Worm (Caenorhabditis elegans) whole organism, early embryonic: ENCODE data around the gene rom-1.
"Not testable (repeated sequence)": the region's sequence is repeated elsewhere in the genome, so short reads cannot be mapped to it uniquely, and the experiment has no call there.

ENCODE experiments used
- B0310.2 ChIP-seq: sonication (generic microtip); optimal IDR thresholded peaks from 2 replicates; lab custom pipeline; 2016; ENCODE audit warnings: mild to moderate bottlenecking, missing genetic modification characterization, missing compliant biosample characterization
- aly-1 ChIP-seq: sonication (generic microtip); optimal IDR thresholded peaks from 2 replicates; lab custom pipeline; 2016; ENCODE audit warnings: missing genetic modification characterization, missing compliant biosample characterization
- ama-1 ChIP-seq: fragments of 150-350 bp; optimal IDR thresholded peaks from 2 replicates; lab custom pipeline; 2014
- ceh-36 ChIP-seq: sonication (generic microtip); optimal IDR thresholded peaks from 2 replicates; lab custom pipeline; 2016; ENCODE audit warnings: missing genetic modification characterization, inconsistent platforms, missing compliant biosample characterization
- scrt-1 ChIP-seq: fragments of 200-800 bp; sonication (Bioruptor generic); IDR thresholded peaks from 2 replicates; pipeline ENCODE4 v1.3.6; 2022; ENCODE audit warnings: missing genetic modification characterization, missing compliant biosample characterization
- tbx-11 ChIP-seq: fragments of 200-800 bp; sonication (Bioruptor generic); IDR thresholded peaks from 2 replicates; pipeline ENCODE4 v1.3.6; 2022; ENCODE audit warnings: missing genetic modification characterization, missing compliant biosample characterization

ce11 chrIII:4922020-4922419, 15.0 kb downstream of the rom-1 start, which contains the start of gene mmab-1:
- not testable (repeated sequence) for TF ChIP-seq scrt-1 (GFP tag; lab: Robert Waterston, UW); B0310.2 (tag; lab: Kevin White, UChicago); aly-1 (tag; lab: Kevin White, UChicago); ama-1; tbx-11; ceh-36 (tag; lab: Kevin White, UChicago)
